Worm (Caenorhabditis elegans) whole organism, young adult: Measurements from ENCODE around the gene msp-113.
"Not testable (repeated sequence)": the region's sequence is repeated elsewhere in the genome, so short reads cannot be mapped to it uniquely, and the experiment has no call there.

Experiments used
- B0019.2 ChIP-seq: fragments of 200-800 bp; sonication (Bioruptor generic); conservative IDR thresholded peaks from 2 replicates; pipeline ENCODE4 v1.3.6; 2022; ENCODE audit warnings: missing genetic modification reagents, missing genetic modification characterization, missing compliant biosample characterization
- F52B5.7 ChIP-seq: sonication (generic microtip); optimal IDR thresholded peaks from 2 replicates; lab custom pipeline; 2016; ENCODE audit warnings: mild to moderate bottlenecking, missing genetic modification characterization, missing compliant biosample characterization
- F57A8.1 ChIP-seq: fragments of 200-800 bp; sonication (Bioruptor generic); optimal IDR thresholded peaks from 2 replicates; lab custom pipeline; 2018; ENCODE audit warnings: mild to moderate bottlenecking, missing genetic modification characterization, moderate library complexity, missing compliant biosample characterization
- ama-1 ChIP-seq, 3 experiments: fragments of 150-350 bp in 1 of 3; sonication (generic microtip) in 2 of 3; optimal IDR thresholded peaks; 2 replicates each; lab custom pipeline; 2014 to 2018; ENCODE audit warnings: missing biosample characterization in 2 of 3, missing genetic modification characterization in 2 of 3, missing genetic modification reagents in 2 of 3
- hlh-12 ChIP-seq: sonication (generic microtip); optimal IDR thresholded peaks from 2 replicates; lab custom pipeline; 2016; ENCODE audit warnings: missing genetic modification characterization, missing compliant biosample characterization
- mel-28 ChIP-seq: sonication (generic microtip); optimal IDR thresholded peaks from 2 replicates; lab custom pipeline; 2016; ENCODE audit warnings: borderline replicate concordance, mild to moderate bottlenecking, missing genetic modification characterization, missing compliant biosample characterization
- mes-4 ChIP-seq: sonication (generic microtip); optimal IDR thresholded peaks from 2 replicates; lab custom pipeline; 2016; ENCODE audit warnings: missing genotype, missing genetic modification characterization, missing compliant biosample characterization
- nhr-80 ChIP-seq: sonication (generic microtip); optimal IDR thresholded peaks from 2 replicates; lab custom pipeline; 2016; ENCODE audit warnings: missing genetic modification characterization, missing compliant biosample characterization
- sea-2 ChIP-seq: fragments of 200-800 bp; sonication (Bioruptor generic); IDR thresholded peaks from 2 replicates; pipeline ENCODE4 v1.3.6; 2022; ENCODE audit warnings: missing genetic modification characterization, missing compliant biosample characterization
- unc-130 ChIP-seq: sonication (generic microtip); optimal IDR thresholded peaks from 2 replicates; lab custom pipeline; 2016; ENCODE audit warnings: missing genetic modification reagents, missing genetic modification characterization, missing compliant biosample characterization
- ztf-3 ChIP-seq: fragments of 200-800 bp; sonication (Bioruptor generic); optimal IDR thresholded peaks from 2 replicates; lab custom pipeline; 2018; ENCODE audit warnings: mild to moderate bottlenecking, missing genetic modification characterization, missing compliant biosample characterization

DNA sequence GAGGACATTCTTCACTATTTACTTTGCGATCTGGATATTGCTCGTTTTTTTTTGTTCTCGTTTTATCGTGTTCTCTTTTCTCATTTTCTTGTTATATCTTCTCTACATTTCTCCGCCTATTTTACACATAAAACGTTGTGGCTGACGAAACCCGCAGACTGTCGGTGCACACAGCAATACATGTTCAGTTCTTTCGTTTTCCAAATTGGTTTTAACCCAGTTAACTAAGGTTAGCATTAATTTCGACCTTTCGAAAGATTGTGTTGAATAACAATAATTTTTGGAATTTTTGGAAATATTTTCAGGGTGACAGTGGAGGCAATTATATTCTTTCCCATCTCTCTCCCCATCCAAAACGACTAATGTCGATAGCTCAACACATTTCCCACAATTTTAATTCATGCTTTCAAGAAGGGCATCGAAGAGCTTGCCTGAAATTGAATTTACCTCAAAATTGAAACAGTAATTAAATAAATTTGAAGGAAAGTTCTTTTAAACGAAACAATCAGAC, 33.0 kb upstream of the msp-113 start:
- not testable (repeated sequence) for TF ChIP-seq unc-130 (GFP tag; lab: Kevin White, UChicago); nhr-80 (tag; lab: Kevin White, UChicago); F57A8.1 (GFP tag; lab: Kevin White, UChicago); mel-28 (tag; lab: Kevin White, UChicago); sea-2 (GFP tag; lab: Robert Waterston, UW); ama-1 (GFP tag; optimal IDR thresholded peaks at IDR 0.05; lab: Kevin White, UChicago); F52B5.7; mes-4; ztf-3 (GFP tag; lab: Kevin White, UChicago); hlh-12 (tag; lab: Kevin White, UChicago)
- TF ChIP-seq B0019.2 (GFP tag; lab: Robert Waterston, UW) (0 out of 2 replicates have a peak, but pooled peaks have one; percentile 28), ama-1 (optimal IDR thresholded peaks at IDR 0.05; lab: Kevin White, UChicago) (peak; percentile 26)
